Worm (Caenorhabditis elegans) whole organism, young adult: ENCODE data around the gene sma-4.

Experiments used
- B0336.3 ChIP-seq: fragments of 200-800 bp; sonication (Bioruptor generic); IDR thresholded peaks from 2 replicates; pipeline ENCODE4 v1.3.6; 2022; ENCODE audit warnings: missing genetic modification characterization, missing compliant biosample characterization
- C06A6.2 ChIP-seq: fragments of 200-800 bp; sonication (Bioruptor generic); conservative IDR thresholded peaks from 2 replicates; pipeline ENCODE4 v1.3.6; 2022; ENCODE audit warnings: missing genetic modification characterization, missing compliant biosample characterization
- F33H1.4 ChIP-seq: fragments of 200-800 bp; sonication (Bioruptor generic); IDR thresholded peaks from 2 replicates; pipeline ENCODE4 v1.3.6; 2022; ENCODE audit warnings: missing genetic modification reagents, missing genetic modification characterization, missing compliant biosample characterization
- F37B4.10 ChIP-seq: fragments of 200-800 bp; sonication (Bioruptor generic); IDR thresholded peaks from 2 replicates; pipeline ENCODE4 v1.3.6; 2022; ENCODE audit warnings: missing genetic modification characterization, missing compliant biosample characterization
- K11D2.4 ChIP-seq: fragments of 200-800 bp; sonication (Bioruptor generic); IDR thresholded peaks from 2 replicates; pipeline ENCODE4 v1.3.6; 2022; ENCODE audit warnings: missing genetic modification reagents, missing genetic modification characterization, missing compliant biosample characterization
- Y53G8AR.9 ChIP-seq: fragments of 200-800 bp; sonication (Bioruptor generic); conservative IDR thresholded peaks from 2 replicates; pipeline ENCODE4 v1.3.6; 2022; ENCODE audit warnings: missing genetic modification reagents, missing genetic modification characterization, missing compliant biosample characterization
- Y67H2A.10 ChIP-seq: fragments of 200-800 bp; sonication (Bioruptor generic); conservative IDR thresholded peaks from 2 replicates; pipeline ENCODE4 v1.3.6; 2022; ENCODE audit warnings: missing genetic modification reagents, missing genetic modification characterization, missing compliant biosample characterization
- Y95B8A.8 ChIP-seq: fragments of 200-800 bp; sonication (Bioruptor generic); IDR thresholded peaks from 2 replicates; pipeline ENCODE4 v1.3.6; 2022; ENCODE audit warnings: missing genetic modification reagents, missing genetic modification characterization, missing compliant biosample characterization
- ZK185.1 ChIP-seq: sonication (generic microtip); optimal IDR thresholded peaks from 2 replicates; lab custom pipeline; 2016; ENCODE audit warnings: mild to moderate bottlenecking, missing genetic modification characterization, missing compliant biosample characterization; ENCODE audit not compliant: poor library complexity, severe bottlenecking
- aptf-2 ChIP-seq: fragments of 200-800 bp; sonication (Bioruptor generic); conservative IDR thresholded peaks from 2 replicates; pipeline ENCODE4 v1.3.6; 2022; ENCODE audit warnings: missing genetic modification reagents, missing genetic modification characterization, missing compliant biosample characterization
- cebp-1 ChIP-seq, 2 experiments: fragments of 200-800 bp in 1 of 2; sonication (Bioruptor generic) in 1 of 2; sonication (generic microtip) in 1 of 2; IDR thresholded peaks in 1 of 2; optimal IDR thresholded peaks in 1 of 2; 2 replicates each; pipeline versions ENCODE4 v1.3.6 to Lab custom; 2017 to 2022; ENCODE audit warnings: missing compliant biosample characterization in 2 of 2, missing genetic modification characterization in 2 of 2, mild to moderate bottlenecking in 1 of 2, missing genetic modification reagents in 1 of 2, moderate library complexity in 1 of 2
- chd-7 ChIP-seq: sonication (generic microtip); optimal IDR thresholded peaks from 2 replicates; lab custom pipeline; 2016; ENCODE audit warnings: mild to moderate bottlenecking, missing genetic modification characterization, moderate library complexity, missing compliant biosample characterization
- die-1 ChIP-seq: sonication (generic microtip); optimal IDR thresholded peaks from 2 replicates; lab custom pipeline; 2016; ENCODE audit warnings: missing genotype, mild to moderate bottlenecking, missing genetic modification characterization, missing compliant biosample characterization
- dox-1 ChIP-seq: fragments of 200-800 bp; sonication (Bioruptor generic); IDR thresholded peaks from 2 replicates; pipeline ENCODE4 v1.3.6; 2022; ENCODE audit warnings: missing genetic modification reagents, missing genetic modification characterization, missing compliant biosample characterization
- dpl-1 ChIP-seq: fragments of 150-350 bp; optimal IDR thresholded peaks from 2 replicates; lab custom pipeline; 2014; ENCODE audit warnings: missing biosample characterization, missing genetic modification reagents, missing genetic modification characterization
- egl-44 ChIP-seq: fragments of 200-800 bp; sonication (Bioruptor generic); IDR thresholded peaks from 2 replicates; pipeline ENCODE4 v1.3.6; 2022; ENCODE audit warnings: missing genetic modification reagents, missing genetic modification characterization, missing compliant biosample characterization
- egrh-3 ChIP-seq: fragments of 200-800 bp; sonication (Bioruptor generic); IDR thresholded peaks from 2 replicates; pipeline ENCODE4 v1.3.6; 2022; ENCODE audit warnings: missing genetic modification reagents, missing genetic modification characterization, missing compliant biosample characterization
- ets-4 ChIP-seq: fragments of 200-800 bp; sonication (Bioruptor generic); optimal IDR thresholded peaks from 2 replicates; lab custom pipeline; 2018; ENCODE audit warnings: mild to moderate bottlenecking, missing genetic modification characterization, missing compliant biosample characterization
- fkh-3 ChIP-seq: sonication (generic microtip); optimal IDR thresholded peaks from 2 replicates; lab custom pipeline; 2016; ENCODE audit warnings: mild to moderate bottlenecking, missing genetic modification characterization, missing compliant biosample characterization
- him-1 ChIP-seq: sonication (generic microtip); optimal IDR thresholded peaks from 2 replicates; lab custom pipeline; 2016; ENCODE audit warnings: missing genotype, missing genetic modification reagents, missing genetic modification characterization, missing compliant biosample characterization
- hlh-26 ChIP-seq: fragments of 200-800 bp; sonication (Bioruptor generic); conservative IDR thresholded peaks from 2 replicates; pipeline ENCODE4 v1.3.6; 2022; ENCODE audit warnings: missing genetic modification reagents, missing genetic modification characterization, missing compliant biosample characterization
- lir-1 ChIP-seq: fragments of 200-800 bp; sonication (Bioruptor generic); conservative IDR thresholded peaks from 2 replicates; pipeline ENCODE4 v1.3.6; 2022; ENCODE audit warnings: missing genetic modification reagents, missing genetic modification characterization, missing compliant biosample characterization
- madf-3 ChIP-seq: fragments of 200-800 bp; sonication (Bioruptor generic); IDR thresholded peaks from 2 replicates; pipeline ENCODE4 v1.3.6; 2022; ENCODE audit warnings: missing genetic modification reagents, missing genetic modification characterization, missing compliant biosample characterization
- madf-6 ChIP-seq: fragments of 200-800 bp; sonication (Bioruptor generic); IDR thresholded peaks from 2 replicates; pipeline ENCODE4 v1.3.6; 2022; ENCODE audit warnings: missing genetic modification reagents, missing genetic modification characterization, missing compliant biosample characterization
- nfyb-1 ChIP-seq: fragments of 200-800 bp; sonication (Bioruptor generic); IDR thresholded peaks from 2 replicates; pipeline ENCODE4 v1.3.6; 2022; ENCODE audit warnings: missing genetic modification reagents, missing genetic modification characterization, missing compliant biosample characterization
- nhr-27 ChIP-seq: fragments of 200-800 bp; sonication (Bioruptor generic); optimal IDR thresholded peaks from 2 replicates; lab custom pipeline; 2018; ENCODE audit warnings: mild to moderate bottlenecking, missing genetic modification characterization, moderate library complexity, missing compliant biosample characterization
- nhr-80 ChIP-seq: sonication (generic microtip); optimal IDR thresholded peaks from 2 replicates; lab custom pipeline; 2016; ENCODE audit warnings: missing genetic modification characterization, missing compliant biosample characterization
- snpc-1.1 ChIP-seq: sonication (generic microtip); optimal IDR thresholded peaks from 2 replicates; lab custom pipeline; 2017; ENCODE audit warnings: missing genetic modification characterization, mild to moderate bottlenecking, missing compliant biosample characterization, antibody characterized with exemption, moderate library complexity, missing genotype, missing genetic modification reagents; ENCODE audit not compliant: insufficient read depth
- snpc-3.4 ChIP-seq: sonication (generic microtip); optimal IDR thresholded peaks from 2 replicates; lab custom pipeline; 2017; ENCODE audit warnings: missing genetic modification characterization, mild to moderate bottlenecking, missing compliant biosample characterization, antibody characterized with exemption, moderate library complexity, missing genotype, missing genetic modification reagents
- zfh-2 ChIP-seq: fragments of 200-800 bp; sonication (Bioruptor generic); conservative IDR thresholded peaks from 2 replicates; pipeline ENCODE4 v1.3.6; 2022; ENCODE audit warnings: missing genetic modification reagents, missing genetic modification characterization, missing compliant biosample characterization
- ztf-25 ChIP-seq: fragments of 200-800 bp; sonication (Bioruptor generic); IDR thresholded peaks from 2 replicates; pipeline ENCODE4 v1.3.6; 2022; ENCODE audit warnings: missing genetic modification reagents, missing genetic modification characterization, missing compliant biosample characterization
- ztf-3 ChIP-seq: fragments of 200-800 bp; sonication (Bioruptor generic); optimal IDR thresholded peaks from 2 replicates; lab custom pipeline; 2018; ENCODE audit warnings: mild to moderate bottlenecking, missing genetic modification characterization, missing compliant biosample characterization
- ztf-6 ChIP-seq: fragments of 200-800 bp; sonication (Bioruptor generic); IDR thresholded peaks from 2 replicates; pipeline ENCODE4 v1.3.6; 2022; ENCODE audit warnings: missing genetic modification reagents, missing genetic modification characterization, missing compliant biosample characterization

sma-4 gene

DNA sequence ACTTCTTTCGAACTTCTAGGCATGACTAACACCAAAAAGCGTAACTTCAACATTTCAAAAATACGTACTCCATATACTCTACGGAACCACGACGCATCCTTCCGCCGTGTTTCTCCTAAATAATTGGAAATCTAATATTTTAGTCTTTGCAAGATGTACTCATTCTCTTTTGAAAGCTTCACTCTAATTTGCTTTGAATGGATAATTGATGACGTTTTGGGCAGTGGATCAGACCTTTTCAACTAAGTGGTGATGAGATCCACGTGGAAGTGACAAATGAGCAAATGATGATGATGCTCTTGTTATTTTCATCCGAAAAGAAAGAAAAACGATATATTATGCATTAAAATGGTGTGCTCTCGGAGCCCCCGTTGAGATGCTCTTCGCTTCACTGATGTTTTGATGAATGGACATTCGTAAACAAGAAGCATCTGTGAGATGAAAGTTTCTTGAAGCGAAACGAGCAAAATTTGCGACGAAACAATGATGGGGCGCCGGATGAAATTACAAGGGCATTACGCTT is 8.5 kb downstream of the sma-4 start:
- TF ChIP-seq nfyb-1 (GFP tag; lab: Robert Waterston, UW): no peak
- TF ChIP-seq dox-1: no peak
- no peak for TF ChIP-seq snpc-3.4
- no peak for TF ChIP-seq ztf-25 (GFP tag; lab: Robert Waterston, UW)
- TF ChIP-seq fkh-3: no peak
- no peak for TF ChIP-seq ets-4

DNA sequence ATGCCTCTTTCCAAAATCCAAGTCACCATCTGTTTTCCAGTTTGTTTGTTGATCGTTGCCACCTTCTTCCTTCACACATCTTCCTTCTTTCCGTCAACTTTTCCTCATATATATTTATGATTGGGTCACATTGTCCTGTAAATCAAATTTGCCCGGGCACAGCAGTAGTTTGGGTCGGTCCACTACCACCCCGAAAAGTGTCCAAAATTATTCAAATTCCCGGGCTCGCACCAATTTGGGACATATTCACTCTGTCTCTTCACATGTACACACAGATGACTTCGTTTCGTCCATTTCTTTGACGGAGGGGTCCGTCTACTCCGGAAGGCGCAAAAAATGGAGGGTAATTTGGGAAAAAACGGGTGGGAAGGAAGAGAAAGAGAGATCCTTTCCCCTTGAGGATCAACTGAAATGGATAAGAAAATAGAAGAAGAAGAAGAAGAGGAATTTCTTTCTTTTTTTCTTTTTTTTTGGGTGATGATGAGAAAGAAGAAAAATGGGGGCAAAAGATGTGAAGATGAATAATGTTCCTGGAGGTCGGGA is 10.9 kb downstream of the sma-4 start:
- no peak for TF ChIP-seq ztf-25 (GFP tag; lab: Robert Waterston, UW)
- TF ChIP-seq zfh-2 (GFP tag; lab: Robert Waterston, UW): 0 out of 2 replicates have a peak, but pooled peaks have one; percentile 40
- 0 out of 2 replicates have a peak, but pooled peaks have one; percentile 30 for TF ChIP-seq F37B4.10 (GFP tag; lab: Robert Waterston, UW)

DNA sequence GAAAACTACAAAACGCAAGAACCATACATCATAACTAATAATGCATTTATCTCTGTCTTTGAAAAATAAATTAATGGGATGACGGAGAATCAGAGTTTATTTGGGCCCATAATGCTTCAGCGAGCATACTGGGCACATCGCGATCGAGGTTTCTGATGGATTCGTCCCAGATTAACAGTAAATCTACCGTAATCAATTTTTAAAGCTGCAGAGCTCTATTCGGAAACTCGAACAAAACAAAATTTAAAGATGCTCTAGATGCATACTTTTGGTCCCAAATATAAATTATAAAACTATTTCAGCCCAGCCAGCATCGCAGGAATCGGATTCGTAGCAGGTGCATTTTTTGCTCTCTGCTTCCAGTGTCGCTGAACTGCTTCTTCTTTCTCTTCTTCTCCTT is 12.0 kb downstream of the sma-4 start:
- peak; percentile 43; the same call in 1 of the 2 replicates for TF ChIP-seq Y67H2A.10
- peak; percentile 76 for TF ChIP-seq madf-3 (GFP tag; lab: Robert Waterston, UW)
- TF ChIP-seq ztf-6: no peak
- peak; percentile 0 for TF ChIP-seq ZK185.1 (tag; lab: Kevin White, UChicago)
- TF ChIP-seq B0336.3 (GFP tag; lab: Robert Waterston, UW): peak; percentile 52; the same call in 1 of the 2 replicates
- no peak for TF ChIP-seq hlh-26
- TF ChIP-seq madf-6 (GFP tag; lab: Robert Waterston, UW): 0 out of 2 replicates have a peak, but pooled peaks have one; percentile 6
- no peak for TF ChIP-seq nhr-27
- 0 out of 2 replicates have a peak, but pooled peaks have one; percentile 5 for TF ChIP-seq dox-1
- no peak for TF ChIP-seq nhr-80 (tag; lab: Kevin White, UChicago)
- TF ChIP-seq cebp-1 (GFP tag; IDR thresholded peaks at IDR 0.05; lab: Robert Waterston, UW): no peak
- TF ChIP-seq cebp-1 (tag; optimal IDR thresholded peaks at IDR 0.05; lab: Kevin White, UChicago): peak; percentile 8
- TF ChIP-seq egl-44 (GFP tag; lab: Robert Waterston, UW): 0 out of 2 replicates have a peak, but pooled peaks have one; percentile 12
- TF ChIP-seq dpl-1 (GFP tag; lab: Kevin White, UChicago): no peak
- no peak for TF ChIP-seq him-1
- peak; percentile 50; the same call in 1 of the 2 replicates for TF ChIP-seq Y95B8A.8 (GFP tag; lab: Robert Waterston, UW)
- 0 out of 2 replicates have a peak, but pooled peaks have one; percentile 14 for TF ChIP-seq K11D2.4
- TF ChIP-seq lir-1 (GFP tag; lab: Robert Waterston, UW): 0 out of 2 replicates have a peak, but pooled peaks have one; percentile 5
- TF ChIP-seq snpc-1.1 (tag; lab: Kevin White, UChicago): no peak
- TF ChIP-seq die-1 (tag; lab: Kevin White, UChicago): no peak

DNA sequence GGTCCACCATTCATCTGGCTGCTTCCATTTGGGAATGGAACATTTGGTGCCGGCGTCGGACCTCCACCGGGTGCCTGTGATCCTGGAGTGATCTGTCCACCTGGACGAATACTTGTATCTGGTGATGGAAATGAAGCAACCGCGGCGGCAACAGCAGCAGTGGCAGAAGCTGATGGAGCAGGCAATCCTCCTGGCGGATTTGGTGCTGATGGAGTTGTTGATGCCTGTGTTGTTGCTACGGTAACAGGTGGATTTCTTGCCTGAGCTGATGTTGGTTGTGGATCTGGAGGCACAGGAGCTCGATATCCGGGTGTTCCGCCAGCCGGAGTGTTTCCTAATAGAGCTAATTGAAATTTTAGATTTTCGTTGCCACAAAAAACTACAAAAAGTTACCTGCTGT is 16.4 kb downstream of the sma-4 start:
- TF ChIP-seq F33H1.4 (peak; percentile 8; the same call in 1 of the 2 replicates), chd-7 (tag; lab: Kevin White, UChicago) (peak; percentile 10), C06A6.2 (GFP tag; lab: Robert Waterston, UW) (no peak), zfh-2 (GFP tag; lab: Robert Waterston, UW) (peak; percentile 65), aptf-2 (GFP tag; lab: Robert Waterston, UW) (no peak), Y53G8AR.9 (GFP tag; lab: Robert Waterston, UW) (no peak), K11D2.4 (no peak), F37B4.10 (GFP tag; lab: Robert Waterston, UW) (no peak), ztf-3 (GFP tag; lab: Kevin White, UChicago) (no peak), egrh-3 (GFP tag; lab: Robert Waterston, UW) (peak; percentile 18; the same call in 1 of the 2 replicates), dox-1 (no peak)
